Fruit fly (Drosophila melanogaster) whole organism, embryonic: ENCODE measurements around the gene CG11449.

ENCODE experiments used
- Awh ChIP-seq: fragments of 200-800 bp; sonication (Bioruptor generic); IDR thresholded peaks from 2 replicates; pipeline ENCODE4, ENCODE4 v1.3.6; 2022; ENCODE audit warnings: missing biosample characterization, missing genetic modification characterization
- CG10462 ChIP-seq: fragments of 200-800 bp; sonication (Bioruptor generic); optimal IDR thresholded peaks from 2 replicates; lab custom pipeline; 2016; ENCODE audit warnings: missing biosample characterization, missing genetic modification characterization
- CG13296 ChIP-seq: fragments of 200-800 bp; sonication (Bioruptor generic); optimal IDR thresholded peaks from 3 replicates; lab custom pipeline; 2018; ENCODE audit warnings: missing biosample characterization, mild to moderate bottlenecking, missing genetic modification characterization
- CG13424 ChIP-seq: fragments of 200-800 bp; sonication (Bioruptor generic); optimal IDR thresholded peaks from 2 replicates; lab custom pipeline; 2019; ENCODE audit warnings: missing biosample characterization, mild to moderate bottlenecking, missing genetic modification characterization, moderate library complexity
- CG13775 ChIP-seq: fragments of 200-800 bp; sonication (Bioruptor generic); optimal IDR thresholded peaks from 3 replicates; lab custom pipeline; 2017; ENCODE audit warnings: missing biosample characterization, mild to moderate bottlenecking, missing genetic modification characterization
- CG14710 ChIP-seq: fragments of 200-800 bp; sonication (Bioruptor generic); optimal IDR thresholded peaks from 3 replicates; lab custom pipeline; 2019; ENCODE audit warnings: missing biosample characterization, mild to moderate bottlenecking, missing genetic modification characterization, moderate library complexity
- CG1529 ChIP-seq: fragments of 200-800 bp; sonication (Bioruptor generic); optimal IDR thresholded peaks from 3 replicates; lab custom pipeline; 2018; ENCODE audit warnings: missing biosample characterization, missing genetic modification characterization
- CG15514 ChIP-seq: fragments of 200-800 bp; sonication (Bioruptor generic); optimal IDR thresholded peaks from 3 replicates; lab custom pipeline; 2017; ENCODE audit warnings: missing biosample characterization, missing genetic modification characterization, mild to moderate bottlenecking, moderate library complexity, missing genetic modification reagents
- CG2129 ChIP-seq: fragments of 200-800 bp; sonication (Bioruptor generic); IDR thresholded peaks from 2 replicates; pipeline ENCODE4 v1.3.6; 2022; ENCODE audit warnings: missing biosample characterization, missing genetic modification characterization; ENCODE audit not compliant: partially characterized antibody
- CG2889 ChIP-seq: fragments of 200-800 bp; sonication (Bioruptor generic); IDR thresholded peaks from 3 replicates; pipeline ENCODE4 v1.3.6; 2022; ENCODE audit warnings: missing biosample characterization, missing genetic modification characterization
- CG3838 ChIP-seq: fragments of 200-800 bp; sonication (Bioruptor generic); optimal IDR thresholded peaks from 3 replicates; lab custom pipeline; 2016; ENCODE audit warnings: missing biosample characterization, missing genetic modification characterization
- CG42726 ChIP-seq: fragments of 200-800 bp; sonication (Bioruptor generic); IDR thresholded peaks from 2 replicates; pipeline ENCODE4 v1.3.6; 2022; ENCODE audit warnings: missing biosample characterization, missing genetic modification characterization; ENCODE audit not compliant: partially characterized antibody
- CG4820 ChIP-seq: fragments of 200-800 bp; sonication (Bioruptor generic); optimal IDR thresholded peaks from 3 replicates; lab custom pipeline; 2016; ENCODE audit warnings: missing biosample characterization, missing genetic modification characterization
- CG5180 ChIP-seq: fragments of 200-800 bp; sonication (Bioruptor generic); optimal IDR thresholded peaks from 3 replicates; lab custom pipeline; 2017; ENCODE audit warnings: missing biosample characterization, missing genetic modification characterization, mild to moderate bottlenecking, moderate library complexity, missing genetic modification reagents
- CG5953 ChIP-seq: fragments of 200-800 bp; sonication (Bioruptor generic); IDR thresholded peaks from 2 replicates; pipeline ENCODE4 v1.3.6; 2022; ENCODE audit warnings: missing biosample characterization, missing genetic modification characterization
- CG6683 ChIP-seq: fragments of 200-800 bp; sonication (Bioruptor generic); optimal IDR thresholded peaks from 2 replicates; lab custom pipeline; 2017; ENCODE audit warnings: missing biosample characterization, mild to moderate bottlenecking, missing genetic modification characterization, missing genetic modification reagents
- Dll ChIP-seq: fragments of 200-800 bp; sonication (Bioruptor generic); IDR thresholded peaks from 4 replicates; pipeline ENCODE4 v1.3.6; 2022; ENCODE audit warnings: missing biosample characterization, missing genetic modification characterization; ENCODE audit not compliant: partially characterized antibody
- Dp ChIP-seq: fragments of 200-800 bp; sonication (Bioruptor generic); optimal IDR thresholded peaks from 2 replicates; lab custom pipeline; 2018; ENCODE audit warnings: missing biosample characterization, mild to moderate bottlenecking, missing genetic modification characterization, moderate library complexity
- Drgx ChIP-seq: fragments of 200-800 bp; sonication (Bioruptor generic); IDR thresholded peaks from 2 replicates; pipeline ENCODE4 v1.3.6; 2022; ENCODE audit warnings: missing biosample characterization, missing genetic modification characterization
- Ets97D ChIP-seq: fragments of 200-800 bp; sonication (Bioruptor generic); optimal IDR thresholded peaks from 3 replicates; lab custom pipeline; 2016; ENCODE audit warnings: missing biosample characterization, missing genetic modification characterization
- Hr78 ChIP-seq, 2 experiments: fragments of 200-800 bp in 1 of 2; fragments of >200 bp in 1 of 2; sonication (Bioruptor generic) in 1 of 2; optimal IDR thresholded peaks; 2 replicates each; lab custom pipeline; 2017 to 2019; ENCODE audit warnings: missing biosample characterization in 2 of 2, missing genetic modification characterization in 2 of 2, mild to moderate bottlenecking in 1 of 2, moderate library complexity in 1 of 2
- MTF-1 ChIP-seq: fragments of 200-800 bp; sonication (Bioruptor generic); optimal IDR thresholded peaks from 2 replicates; lab custom pipeline; 2018; ENCODE audit warnings: missing biosample characterization, mild to moderate bottlenecking, missing genetic modification characterization, borderline replicate concordance
- Mad ChIP-seq: fragments of 200-800 bp; sonication (Bioruptor generic); optimal IDR thresholded peaks from 2 replicates; lab custom pipeline; 2016; ENCODE audit warnings: missing biosample characterization, missing genetic modification characterization
- Max ChIP-seq: fragments of 200-800 bp; sonication (Bioruptor generic); optimal IDR thresholded peaks from 2 replicates; lab custom pipeline; 2016; ENCODE audit warnings: missing biosample characterization, mild to moderate bottlenecking, missing genetic modification characterization
- Opbp ChIP-seq: fragments of 200-800 bp; sonication (Bioruptor generic); IDR thresholded peaks from 3 replicates; pipeline ENCODE4 v1.3.6; 2022; ENCODE audit warnings: missing biosample characterization, missing genetic modification characterization; ENCODE audit not compliant: partially characterized antibody
- Ssrp ChIP-seq: fragments of 200-800 bp; sonication (Bioruptor generic); optimal IDR thresholded peaks from 2 replicates; lab custom pipeline; 2018; ENCODE audit warnings: missing biosample characterization, mild to moderate bottlenecking, missing genetic modification characterization, moderate library complexity
- Tbp ChIP-seq: fragments of >200 bp; optimal IDR thresholded peaks from 2 replicates; lab custom pipeline; 2018; ENCODE audit warnings: missing biosample characterization, missing genetic modification characterization
- az2 ChIP-seq: fragments of 200-800 bp; sonication (Bioruptor generic); optimal IDR thresholded peaks from 3 replicates; lab custom pipeline; 2016; ENCODE audit warnings: missing biosample characterization, missing genetic modification characterization
- chm ChIP-seq: fragments of 200-800 bp; sonication (Bioruptor generic); IDR thresholded peaks from 2 replicates; pipeline ENCODE4 v1.3.6; 2022; ENCODE audit warnings: missing biosample characterization, missing genetic modification characterization
- ci ChIP-seq: fragments of 200-800 bp; sonication (Bioruptor generic); IDR thresholded peaks from 3 replicates; pipeline ENCODE4 v1.3.6; 2022; ENCODE audit warnings: missing biosample characterization, missing genetic modification characterization
- corto ChIP-seq: fragments of 200-800 bp; sonication (Bioruptor generic); optimal IDR thresholded peaks from 2 replicates; lab custom pipeline; 2016; ENCODE audit warnings: missing biosample characterization, mild to moderate bottlenecking, missing genetic modification characterization, moderate library complexity
- crol ChIP-seq: fragments of 200-800 bp; sonication (Bioruptor generic); IDR thresholded peaks from 2 replicates; pipeline ENCODE4 v1.3.6; 2022; ENCODE audit warnings: missing biosample characterization, missing genetic modification characterization
- en ChIP-seq: fragments of 200-800 bp; sonication (Bioruptor generic); optimal IDR thresholded peaks from 2 replicates; lab custom pipeline; 2016; ENCODE audit warnings: missing biosample characterization, missing genetic modification characterization
- exex ChIP-seq: fragments of 200-800 bp; sonication (Bioruptor generic); optimal IDR thresholded peaks from 4 replicates; lab custom pipeline; 2018; ENCODE audit warnings: missing biosample characterization, mild to moderate bottlenecking, missing genetic modification characterization, moderate library complexity
- fd64A ChIP-seq: fragments of 200-800 bp; sonication (Bioruptor generic); optimal IDR thresholded peaks from 3 replicates; lab custom pipeline; 2018; ENCODE audit warnings: missing biosample characterization, mild to moderate bottlenecking, missing genetic modification characterization
- gce ChIP-seq: fragments of 200-800 bp; sonication (Bioruptor generic); IDR thresholded peaks from 3 replicates; pipeline ENCODE4 v1.3.6; 2022; ENCODE audit warnings: missing biosample characterization, missing genetic modification characterization
- grau ChIP-seq: fragments of 200-800 bp; optimal IDR thresholded peaks from 3 replicates; lab custom pipeline; 2019; ENCODE audit warnings: missing biosample characterization, mild to moderate bottlenecking, missing genetic modification characterization, moderate library complexity
- knrl ChIP-seq: fragments of 200-800 bp; sonication (Bioruptor generic); IDR thresholded peaks from 3 replicates; pipeline ENCODE4 v1.3.6; 2022; ENCODE audit warnings: missing biosample characterization, missing genetic modification characterization; ENCODE audit not compliant: partially characterized antibody
- nau ChIP-seq: fragments of 200-800 bp; sonication (Bioruptor generic); optimal IDR thresholded peaks from 3 replicates; lab custom pipeline; 2017; ENCODE audit warnings: missing biosample characterization, mild to moderate bottlenecking, missing genetic modification characterization, missing genetic modification reagents
- otp ChIP-seq: fragments of 200-800 bp; sonication (Bioruptor generic); IDR thresholded peaks from 3 replicates; pipeline ENCODE4, ENCODE4 v1.3.6; 2022; ENCODE audit warnings: missing biosample characterization, missing genetic modification characterization
- pb ChIP-seq: fragments of 200-800 bp; sonication (Bioruptor generic); optimal IDR thresholded peaks from 3 replicates; lab custom pipeline; 2016; ENCODE audit warnings: missing biosample characterization, missing genetic modification characterization
- pfk ChIP-seq: fragments of 200-800 bp; sonication (Bioruptor generic); optimal IDR thresholded peaks from 2 replicates; lab custom pipeline; 2018; ENCODE audit warnings: missing biosample characterization, mild to moderate bottlenecking, missing genetic modification characterization, moderate library complexity
- sisA ChIP-seq: fragments of 200-800 bp; sonication (Bioruptor generic); IDR thresholded peaks from 2 replicates; pipeline ENCODE4 v1.3.6; 2022; ENCODE audit warnings: missing biosample characterization, missing genetic modification characterization
- so ChIP-seq: fragments of 200-800 bp; sonication (Bioruptor generic); IDR thresholded peaks from 3 replicates; pipeline ENCODE4 v1.3.6; 2022; ENCODE audit warnings: missing biosample characterization, missing genetic modification characterization
- sr ChIP-seq: fragments of 200-800 bp; sonication (Bioruptor generic); IDR thresholded peaks from 3 replicates; pipeline ENCODE4 v1.3.6; 2022; ENCODE audit warnings: missing biosample characterization, missing genetic modification characterization
- tna ChIP-seq: fragments of 200-800 bp; sonication (Bioruptor generic); IDR thresholded peaks from 2 replicates; pipeline ENCODE4 v1.3.6; 2022; ENCODE audit warnings: missing biosample characterization, missing genetic modification characterization; ENCODE audit not compliant: partially characterized antibody
- yki ChIP-seq: fragments of >200 bp; optimal IDR thresholded peaks from 3 replicates; lab custom pipeline; 2018

CG11449 gene

dm6 chr3L:22407590-22408485 lies 46.3 kb upstream of the CG11449 start, which contains the start of gene Ten-m (continued):
- TF ChIP-seq yki (lab: Kevin White, UChicago) (peak; percentile 97), crol (GFP tag; lab: Robert Waterston, UW) (0 out of 2 replicates have a peak, but pooled peaks have one; percentile 18), ci (GFP tag; lab: Robert Waterston, UW) (peak; percentile 76), CG2889 (GFP tag; lab: Robert Waterston, UW) (0 out of 3 replicates have a peak, but pooled peaks have one; percentile 5), nau (GFP tag; lab: Kevin White, UChicago) (peak; percentile 50), Hr78 (GFP tag; optimal IDR thresholded peaks at IDR 0.05; lab: Kevin White, UChicago) (peak in 1 of 2 experiments; percentile 73), CG3838 (GFP tag; lab: Kevin White, UChicago) (no peak), CG5180 (GFP tag; lab: Kevin White, UChicago) (peak; percentile 56), az2 (GFP tag; lab: Kevin White, UChicago) (peak; percentile 10), grau (tag; lab: Kevin White, UChicago) (peak; percentile 58), CG15514 (GFP tag; lab: Kevin White, UChicago) (peak; percentile 30), sr (GFP tag; lab: Robert Waterston, UW) (0 out of 3 replicates have a peak, but pooled peaks have one; percentile 16), CG1529 (GFP tag; lab: Kevin White, UChicago) (no peak), CG4820 (GFP tag; lab: Kevin White, UChicago) (no peak), CG10462 (GFP tag; lab: Kevin White, UChicago) (no peak), Awh (GFP tag; lab: Robert Waterston, UW) (0 out of 2 replicates have a peak, but pooled peaks have one; percentile 25), CG42726 (GFP tag; lab: Robert Waterston, UW) (peak; percentile 68), tna (peak; percentile 17; the same call in 1 of the 2 replicates), pfk (GFP tag; lab: Kevin White, UChicago) (peak; percentile 13), so (GFP tag; lab: Robert Waterston, UW) (peak; percentile 25; the same call in 1 of the 3 replicates), exex (tag; lab: Kevin White, UChicago) (peak; percentile 41), otp (GFP tag; lab: Robert Waterston, UW) (no peak; the same call in 2 of the 3 replicates), en (GFP tag; lab: Kevin White, UChicago) (no peak), Mad (GFP tag; lab: Kevin White, UChicago) (no peak), gce (GFP tag; lab: Robert Waterston, UW) (peak; percentile 73; the same call in 2 of the 3 replicates), chm (peak; percentile 91), Opbp (GFP tag; lab: Robert Waterston, UW) (peak; percentile 36; the same call in 1 of the 3 replicates), Drgx (GFP tag; lab: Robert Waterston, UW) (peak; percentile 48; the same call in 1 of the 2 replicates), CG13775 (GFP tag; lab: Kevin White, UChicago) (peak; percentile 32), corto (GFP tag; lab: Kevin White, UChicago) (peak; percentile 13), Tbp (GFP tag; lab: Kevin White, UChicago) (peak; percentile 96), fd64A (GFP tag; lab: Kevin White, UChicago) (no peak), CG6683 (GFP tag; lab: Kevin White, UChicago) (peak; percentile 19), Ssrp (tag; lab: Kevin White, UChicago) (no peak), CG2129 (GFP tag; lab: Robert Waterston, UW) (no peak), CG5953 (no peak), Dll (GFP tag; lab: Robert Waterston, UW) (peak; percentile 32; the same call in 1 of the 4 replicates), Max (GFP tag; lab: Kevin White, UChicago) (peak; percentile 41), CG14710 (tag; lab: Kevin White, UChicago) (peak; percentile 57), CG13424 (peak; percentile 62), Ets97D (GFP tag; lab: Kevin White, UChicago) (no peak), CG13296 (GFP tag; lab: Kevin White, UChicago) (peak; percentile 27), MTF-1 (GFP tag; lab: Kevin White, UChicago) (peak; percentile 20), sisA (GFP tag; lab: Robert Waterston, UW) (no peak), Dp (GFP tag; lab: Kevin White, UChicago) (no peak), pb (GFP tag; lab: Kevin White, UChicago) (peak; percentile 33), knrl (GFP tag; lab: Robert Waterston, UW) (no peak; the same call in 2 of the 3 replicates)
